Worm (Caenorhabditis elegans): ENCODE measurements around the gene clec-232.

- TF ChIP-seq lim-6 (tag; optimal IDR thresholded peaks at IDR 0.05): no peak
- TF ChIP-seq sox-4 (tag; optimal IDR thresholded peaks at IDR 0.05): no peak
- TF ChIP-seq mec-3 (tag; optimal IDR thresholded peaks at IDR 0.05; ENCODE audit: borderline replicate concordance): no peak
- no peak for TF ChIP-seq npax-4 (tag; optimal IDR thresholded peaks at IDR 0.05)
- TF ChIP-seq K09A11.1 (tag; optimal IDR thresholded peaks at IDR 0.05; ENCODE audit: insufficient read depth): no peak
- no peak for TF ChIP-seq unc-42 (tag; optimal IDR thresholded peaks at IDR 0.05)
These were observed 31.6 kb downstream of the clec-232 start, which contains the start of gene str-231 for ce11 chrV:16007505-16007904.

Measured in whole organism, late embryonic.